Fruit fly (Drosophila melanogaster) whole organism, embryonic: ENCODE measurements around the gene CG11085.
A peak's percentile ranks its signal among the peaks of the same experiment; 100 is the strongest.

Experiments used
- Awh ChIP-seq: fragments of 200-800 bp; sonication (Bioruptor generic); IDR thresholded peaks from 2 replicates; pipeline ENCODE4, ENCODE4 v1.3.6; 2022; ENCODE audit warnings: missing biosample characterization, missing genetic modification characterization
- CG10979 ChIP-seq: fragments of 200-800 bp; sonication (Bioruptor generic); optimal IDR thresholded peaks from 2 replicates; lab custom pipeline; 2018; ENCODE audit warnings: missing biosample characterization, mild to moderate bottlenecking, missing genetic modification characterization, moderate library complexity
- CG11398 ChIP-seq: fragments of 200-800 bp; sonication (Bioruptor generic); optimal IDR thresholded peaks from 2 replicates; lab custom pipeline; 2016; ENCODE audit warnings: missing biosample characterization, missing genetic modification characterization
- CG11560 ChIP-seq: fragments of 200-800 bp; sonication (Bioruptor generic); IDR thresholded peaks from 3 replicates; pipeline ENCODE4 v1.3.6; 2022; ENCODE audit warnings: missing biosample characterization, missing genetic modification characterization
- CG12299 ChIP-seq: fragments of 200-800 bp; sonication (Bioruptor generic); optimal IDR thresholded peaks from 2 replicates; lab custom pipeline; 2018; ENCODE audit warnings: missing biosample characterization, mild to moderate bottlenecking, missing genetic modification characterization
- CG13775 ChIP-seq: fragments of 200-800 bp; sonication (Bioruptor generic); optimal IDR thresholded peaks from 3 replicates; lab custom pipeline; 2017; ENCODE audit warnings: missing biosample characterization, mild to moderate bottlenecking, missing genetic modification characterization
- CG15479 ChIP-seq: fragments of 200-800 bp; sonication (Bioruptor generic); optimal IDR thresholded peaks from 3 replicates; lab custom pipeline; 2019; ENCODE audit warnings: missing biosample characterization, mild to moderate bottlenecking, missing genetic modification characterization, moderate library complexity
- CG2120 ChIP-seq: fragments of 200-800 bp; sonication (Bioruptor generic); optimal IDR thresholded peaks from 3 replicates; lab custom pipeline; 2016; ENCODE audit warnings: missing biosample characterization, missing genetic modification characterization
- CG30020 ChIP-seq: fragments of 200-800 bp; optimal IDR thresholded peaks from 2 replicates; lab custom pipeline; 2019; ENCODE audit warnings: missing biosample characterization, mild to moderate bottlenecking, missing genetic modification characterization, moderate library complexity
- CG4282 ChIP-seq: fragments of 200-800 bp; sonication (Bioruptor generic); optimal IDR thresholded peaks from 2 replicates; lab custom pipeline; 2016; ENCODE audit warnings: missing biosample characterization, missing genetic modification characterization
- CG4617 ChIP-seq: fragments of 200-800 bp; sonication (Bioruptor generic); optimal IDR thresholded peaks from 3 replicates; lab custom pipeline; 2016; ENCODE audit warnings: missing biosample characterization, missing genetic modification characterization, borderline replicate concordance
- CG7786 ChIP-seq: fragments of 200-800 bp; sonication (Bioruptor generic); optimal IDR thresholded peaks from 2 replicates; lab custom pipeline; 2016; ENCODE audit warnings: missing biosample characterization, missing genetic modification characterization
- CG9932 ChIP-seq: fragments of 200-800 bp; sonication (Bioruptor generic); IDR thresholded peaks from 2 replicates; pipeline ENCODE4 v1.3.6; 2022; ENCODE audit warnings: missing biosample characterization, missing genetic modification characterization
- CoRest ChIP-seq: fragments of 200-800 bp; sonication (Bioruptor generic); optimal IDR thresholded peaks from 3 replicates; lab custom pipeline; 2018; ENCODE audit warnings: missing biosample characterization, mild to moderate bottlenecking, missing genetic modification characterization, moderate library complexity
- Dbx ChIP-seq: fragments of 200-800 bp; sonication (Bioruptor generic); IDR thresholded peaks from 3 replicates; pipeline ENCODE4 v1.3.6; 2022; ENCODE audit warnings: missing biosample characterization, missing genetic modification characterization
- Dfd ChIP-seq, 2 experiments: fragments of >200 bp; optimal IDR thresholded peaks; 2 replicates each; lab custom pipeline; 2017; ENCODE audit warnings: missing biosample characterization in 2 of 2, missing genetic modification characterization in 2 of 2
- Doc3 ChIP-seq: fragments of 200-800 bp; sonication (Bioruptor generic); IDR thresholded peaks from 3 replicates; pipeline ENCODE4 v1.3.6; 2022; ENCODE audit warnings: missing biosample characterization, missing genetic modification characterization; ENCODE audit not compliant: partially characterized antibody
- GATAe ChIP-seq: fragments of 200-800 bp; sonication (Bioruptor generic); conservative IDR thresholded peaks from 2 replicates; pipeline ENCODE4 v1.3.6; 2022; ENCODE audit warnings: missing biosample characterization, missing genetic modification characterization
- Gug ChIP-seq: fragments of 200-800 bp; sonication (Bioruptor generic); IDR thresholded peaks from 4 replicates; pipeline ENCODE4 v1.3.6; 2022; ENCODE audit warnings: missing biosample characterization, missing genetic modification characterization
- HHEX ChIP-seq: fragments of 200-800 bp; sonication (Bioruptor generic); optimal IDR thresholded peaks from 3 replicates; lab custom pipeline; 2017; ENCODE audit warnings: missing biosample characterization, mild to moderate bottlenecking, missing genetic modification characterization, missing genetic modification reagents
- HLHmδ ChIP-seq: fragments of 200-800 bp; sonication (Bioruptor generic); optimal IDR thresholded peaks from 2 replicates; lab custom pipeline; 2018; ENCODE audit warnings: missing biosample characterization, mild to moderate bottlenecking, missing genetic modification characterization, moderate library complexity
- Lhr ChIP-seq: fragments of 200-800 bp; sonication (Bioruptor generic); optimal IDR thresholded peaks from 3 replicates; lab custom pipeline; 2017; ENCODE audit warnings: mild to moderate bottlenecking, missing biosample characterization, missing genetic modification reagents, missing genetic modification characterization
- NFAT ChIP-seq: fragments of 200-800 bp; sonication (Bioruptor generic); IDR thresholded peaks from 2 replicates; pipeline ENCODE4 v1.3.6; 2022; ENCODE audit warnings: missing biosample characterization, missing genetic modification characterization
- Neu2 ChIP-seq: fragments of 200-800 bp; sonication (Bioruptor generic); optimal IDR thresholded peaks from 3 replicates; lab custom pipeline; 2016; ENCODE audit warnings: missing biosample characterization, missing genetic modification characterization, borderline replicate concordance
- Nf-YA ChIP-seq: fragments of 200-800 bp; sonication (Bioruptor generic); IDR thresholded peaks from 2 replicates; pipeline ENCODE4 v1.3.6; 2022; ENCODE audit warnings: missing biosample characterization, missing genetic modification characterization
- PHDP ChIP-seq: fragments of 200-800 bp; sonication (Bioruptor generic); optimal IDR thresholded peaks from 3 replicates; lab custom pipeline; 2018; ENCODE audit warnings: missing biosample characterization, mild to moderate bottlenecking, missing genetic modification characterization, moderate library complexity
- Pdp1 ChIP-seq, 2 experiments: fragments of 200-800 bp; sonication (Bioruptor generic); optimal IDR thresholded peaks; 3 replicates each; lab custom pipeline; 2016; ENCODE audit warnings: missing biosample characterization in 2 of 2, missing genetic modification characterization in 2 of 2, mild to moderate bottlenecking in 1 of 2, moderate library complexity in 1 of 2
- Rfx ChIP-seq: fragments of 200-800 bp; sonication (Bioruptor generic); IDR thresholded peaks from 2 replicates; pipeline ENCODE4 v1.3.6; 2022; ENCODE audit warnings: missing biosample characterization, missing genetic modification characterization
- Usf ChIP-seq: fragments of 200-800 bp; sonication (Bioruptor generic); optimal IDR thresholded peaks from 2 replicates; lab custom pipeline; 2017; ENCODE audit warnings: missing genotype, missing biosample characterization, missing genetic modification characterization
- YL-1 ChIP-seq: fragments of 200-800 bp; sonication (Bioruptor generic); optimal IDR thresholded peaks from 3 replicates; lab custom pipeline; 2017; ENCODE audit warnings: missing biosample characterization, mild to moderate bottlenecking, missing genetic modification characterization
- abd-A ChIP-seq: fragments of 200-800 bp; sonication (Bioruptor generic); optimal IDR thresholded peaks from 3 replicates; lab custom pipeline; 2019; ENCODE audit warnings: missing biosample characterization, mild to moderate bottlenecking, missing genetic modification characterization, moderate library complexity
- ase ChIP-seq: fragments of 200-800 bp; sonication (Bioruptor generic); IDR thresholded peaks from 3 replicates; pipeline ENCODE4 v1.3.6; 2022; ENCODE audit warnings: missing biosample characterization, missing genetic modification characterization
- crc ChIP-seq: fragments of 200-800 bp; sonication (Bioruptor generic); optimal IDR thresholded peaks from 2 replicates; lab custom pipeline; 2016; ENCODE audit warnings: missing biosample characterization, missing genetic modification characterization
- crp ChIP-seq, 2 experiments: fragments of 200-800 bp; sonication (Bioruptor generic); optimal IDR thresholded peaks; 2 replicates in 1 of 2; 3 replicates in 1 of 2; lab custom pipeline; 2017; ENCODE audit warnings: missing biosample characterization in 2 of 2, missing genetic modification characterization in 2 of 2, mild to moderate bottlenecking in 1 of 2, moderate library complexity in 1 of 2
- fd3F ChIP-seq: fragments of 200-800 bp; sonication (Bioruptor generic); optimal IDR thresholded peaks from 2 replicates; lab custom pipeline; 2018; ENCODE audit warnings: missing biosample characterization, mild to moderate bottlenecking, missing genetic modification characterization, moderate library complexity
- fd64A ChIP-seq: fragments of 200-800 bp; sonication (Bioruptor generic); optimal IDR thresholded peaks from 3 replicates; lab custom pipeline; 2018; ENCODE audit warnings: missing biosample characterization, mild to moderate bottlenecking, missing genetic modification characterization
- gce ChIP-seq: fragments of 200-800 bp; sonication (Bioruptor generic); IDR thresholded peaks from 3 replicates; pipeline ENCODE4 v1.3.6; 2022; ENCODE audit warnings: missing biosample characterization, missing genetic modification characterization
- kah ChIP-seq: fragments of 200-800 bp; sonication (Bioruptor generic); optimal IDR thresholded peaks from 2 replicates; lab custom pipeline; 2018; ENCODE audit warnings: missing biosample characterization, mild to moderate bottlenecking, missing genetic modification characterization
- mirr ChIP-seq: fragments of 200-800 bp; sonication (Bioruptor generic); optimal IDR thresholded peaks from 3 replicates; lab custom pipeline; 2018; ENCODE audit warnings: missing biosample characterization, mild to moderate bottlenecking, missing genetic modification characterization
- mld ChIP-seq: fragments of 200-800 bp; sonication (Bioruptor generic); IDR thresholded peaks from 3 replicates; pipeline ENCODE4 v1.3.6; 2022; ENCODE audit warnings: missing biosample characterization, missing genetic modification characterization; ENCODE audit not compliant: partially characterized antibody
- nerfin-1 ChIP-seq: fragments of 200-800 bp; sonication (Bioruptor generic); optimal IDR thresholded peaks from 3 replicates; lab custom pipeline; 2019; ENCODE audit warnings: missing biosample characterization, mild to moderate bottlenecking, missing genetic modification characterization, moderate library complexity
- pan ChIP-seq, 4 experiments: fragments of >200 bp in 3 of 4; fragments of 200-800 bp in 1 of 4; sonication (Bioruptor generic) in 1 of 4; optimal IDR thresholded peaks in 3 of 4; IDR thresholded peaks in 1 of 4; 2 replicates each; pipeline versions ENCODE4 v1.3.6 to Lab custom; 2017 to 2022; ENCODE audit warnings: missing biosample characterization in 2 of 4, missing genetic modification characterization in 2 of 4, mixed read lengths in 1 of 4
- pfk ChIP-seq: fragments of 200-800 bp; sonication (Bioruptor generic); optimal IDR thresholded peaks from 2 replicates; lab custom pipeline; 2018; ENCODE audit warnings: missing biosample characterization, mild to moderate bottlenecking, missing genetic modification characterization, moderate library complexity
- pzg ChIP-seq: fragments of 200-800 bp; sonication (Bioruptor generic); optimal IDR thresholded peaks from 3 replicates; lab custom pipeline; 2018; ENCODE audit warnings: missing biosample characterization, mild to moderate bottlenecking, missing genetic modification characterization, moderate library complexity
- sisA ChIP-seq: fragments of 200-800 bp; sonication (Bioruptor generic); IDR thresholded peaks from 2 replicates; pipeline ENCODE4 v1.3.6; 2022; ENCODE audit warnings: missing biosample characterization, missing genetic modification characterization
- tin ChIP-seq: fragments of 200-800 bp; sonication (Bioruptor generic); optimal IDR thresholded peaks from 3 replicates; lab custom pipeline; 2016; ENCODE audit warnings: missing biosample characterization, missing genetic modification characterization
- ttk ChIP-seq: fragments of 200-800 bp; sonication (Bioruptor generic); IDR thresholded peaks from 2 replicates; pipeline ENCODE4 v2.1.2; 2022; ENCODE audit warnings: missing biosample characterization, missing genetic modification characterization
- vfl ChIP-seq: fragments of 200-800 bp; sonication (Bioruptor generic); optimal IDR thresholded peaks from 2 replicates; lab custom pipeline; 2016; ENCODE audit warnings: missing biosample characterization, missing genetic modification characterization
- vnd ChIP-seq: fragments of 200-800 bp; sonication (Bioruptor generic); IDR thresholded peaks from 3 replicates; pipeline ENCODE4 v1.3.6; 2022; ENCODE audit warnings: missing biosample characterization, missing genetic modification characterization; ENCODE audit not compliant: partially characterized antibody

CG11085 gene

dm6 chrX:12666471-12666884, 50.4 kb downstream of the CG11085 start (continued):
- TF ChIP-seq Usf (GFP tag; lab: Kevin White, UChicago) (peak; percentile 90), Doc3 (GFP tag; lab: Robert Waterston, UW) (no peak), sisA (peak; percentile 94), CG7786 (GFP tag; lab: Kevin White, UChicago) (peak; percentile 84), CG10979 (tag; lab: Kevin White, UChicago) (peak; percentile 98), Neu2 (GFP tag; lab: Kevin White, UChicago) (no peak), PHDP (peak; percentile 97), vnd (no peak), pfk (GFP tag; lab: Kevin White, UChicago) (peak; percentile 37), HLHmδ (GFP tag; lab: Kevin White, UChicago) (no peak), CG4282 (no peak), pan (optimal IDR thresholded peaks at IDR 0.05; lab: Kevin White, UChicago) (no peak), pan (GFP tag; optimal IDR thresholded peaks at IDR 0.05 in 1 of 2, IDR thresholded peaks at IDR 0.05 in 1 of 2) (peak in 1 of 2 experiments; percentile 97), CG11560 (tag; lab: Robert Waterston, UW) (peak; percentile 86), Rfx (GFP tag; lab: Robert Waterston, UW) (peak; percentile 97), vfl (GFP tag; lab: Kevin White, UChicago) (peak; percentile 68), CG9932 (GFP tag; lab: Robert Waterston, UW) (peak; percentile 96), Pdp1 (GFP tag; optimal IDR thresholded peaks at IDR 0.05; lab: Kevin White, UChicago) (peak; percentile 46 to 70), Dfd (GFP tag; optimal IDR thresholded peaks at IDR 0.05; lab: Kevin White, UChicago) (no peak), Awh (GFP tag; lab: Robert Waterston, UW) (peak; percentile 95), fd64A (peak; percentile 70), CG12299 (tag; lab: Kevin White, UChicago) (peak; percentile 94), ttk (GFP tag; lab: Robert Waterston, UW) (peak; percentile 96), nerfin-1 (tag; lab: Kevin White, UChicago) (peak; percentile 96), YL-1 (GFP tag; lab: Kevin White, UChicago) (peak; percentile 73), mirr (peak; percentile 51), ase (GFP tag; lab: Robert Waterston, UW) (peak; percentile 94), crp (GFP tag; optimal IDR thresholded peaks at IDR 0.05; lab: Kevin White, UChicago) (peak in 1 of 2 experiments; percentile 48), CG11398 (peak; percentile 68), mld (GFP tag; lab: Robert Waterston, UW) (no peak), HHEX (GFP tag; lab: Kevin White, UChicago) (peak; percentile 93), CG4617 (GFP tag; lab: Kevin White, UChicago) (peak; percentile 87), Gug (GFP tag; lab: Robert Waterston, UW) (peak; percentile 70; the same call in 3 of the 4 replicates), GATAe (GFP tag; lab: Robert Waterston, UW) (peak; percentile 96), Lhr (peak; percentile 71), abd-A (peak; percentile 76), CG30020 (tag; lab: Kevin White, UChicago) (peak; percentile 84), CG15479 (GFP tag; lab: Kevin White, UChicago) (peak; percentile 78), NFAT (GFP tag; lab: Robert Waterston, UW) (peak; percentile 93), gce (peak; percentile 96), Nf-YA (GFP tag; lab: Robert Waterston, UW) (peak; percentile 94), fd3F (GFP tag; lab: Kevin White, UChicago) (peak; percentile 95), tin (GFP tag; lab: Kevin White, UChicago) (peak; percentile 96), CoRest (tag; lab: Kevin White, UChicago) (peak; percentile 98), crc (peak; percentile 62), pzg (GFP tag; lab: Kevin White, UChicago) (no peak), CG2120 (GFP tag; lab: Kevin White, UChicago) (peak; percentile 94), CG13775 (GFP tag; lab: Kevin White, UChicago) (peak; percentile 95), kah (GFP tag; lab: Kevin White, UChicago) (peak; percentile 95), Dbx (GFP tag; lab: Robert Waterston, UW) (peak; percentile 94)
